Fruit fly (Drosophila melanogaster): ENCODE measurements around the gene Cpr62Bb.

Gene Cpr62Bb

dm6 chr3L:1876215-1876625 lies 41.3 kb upstream of the Cpr62Bb start, which contains the start of gene dre4 (continued):
- TF ChIP-seq CG3407 (GFP tag; optimal IDR thresholded peaks at IDR 0.05) (peak; percentile 51), CG17361 (GFP tag; IDR thresholded peaks at IDR 0.05) (peak; percentile 73), eyg (GFP tag; optimal IDR thresholded peaks at IDR 0.05) (peak; percentile 46), pita (GFP tag; optimal IDR thresholded peaks at IDR 0.05) (peak; percentile 79), CG4617 (GFP tag; optimal IDR thresholded peaks at IDR 0.05; ENCODE audit: borderline replicate concordance) (peak; percentile 64), lola (GFP tag; optimal IDR thresholded peaks at IDR 0.05) (peak in 1 of 3 experiments; percentile 49), CG13287 (GFP tag; IDR thresholded peaks at IDR 0.05; ENCODE audit: partially characterized antibody) (peak; percentile 66), tll (GFP tag; optimal IDR thresholded peaks at IDR 0.05) (no peak), CG12769 (tag; optimal IDR thresholded peaks at IDR 0.05) (peak; percentile 66), CG33557 (GFP tag; optimal IDR thresholded peaks at IDR 0.05) (no peak), bbx (GFP tag; IDR thresholded peaks at IDR 0.05; ENCODE audit: partially characterized antibody) (peak; percentile 9; the same call in 1 of the 2 replicates), Blimp-1 (GFP tag; optimal IDR thresholded peaks at IDR 0.05) (peak; percentile 72), CG2712 (tag; optimal IDR thresholded peaks at IDR 0.05) (peak; percentile 81), NfI (GFP tag; optimal IDR thresholded peaks at IDR 0.05) (peak; percentile 42), Tbp (GFP tag; optimal IDR thresholded peaks at IDR 0.05) (no peak), zen (tag; optimal IDR thresholded peaks at IDR 0.05) (peak; percentile 55), HLHmδ (GFP tag; optimal IDR thresholded peaks at IDR 0.05) (no peak), CG9727 (GFP tag; optimal IDR thresholded peaks at IDR 0.05) (peak; percentile 49), CG30020 (tag; optimal IDR thresholded peaks at IDR 0.05) (peak; percentile 20), CG13296 (GFP tag; optimal IDR thresholded peaks at IDR 0.05) (peak; percentile 30), fd102C (GFP tag; optimal IDR thresholded peaks at IDR 0.05) (peak; percentile 37), CG43689 (GFP tag; IDR thresholded peaks at IDR 0.05) (peak; percentile 15; the same call in 1 of the 2 replicates), cad (GFP tag; optimal IDR thresholded peaks at IDR 0.05) (no peak), CG30403 (GFP tag; optimal IDR thresholded peaks at IDR 0.05) (peak; percentile 78), gt (GFP tag; IDR thresholded peaks at IDR 0.05) (no peak), repo (GFP tag; optimal IDR thresholded peaks at IDR 0.05) (peak; percentile 34), Taf1 (GFP tag; IDR thresholded peaks at IDR 0.05) (peak; percentile 57), Nf-YC (tag; optimal IDR thresholded peaks at IDR 0.05) (peak; percentile 16), lov (optimal IDR thresholded peaks at IDR 0.05) (no peak), lov (GFP tag; IDR thresholded peaks at IDR 0.05) (0 out of 3 replicates have a peak, but pooled peaks have one; percentile 18), tna (GFP tag; IDR thresholded peaks at IDR 0.05; ENCODE audit: partially characterized antibody) (no peak), CG10979 (tag; optimal IDR thresholded peaks at IDR 0.05) (peak; percentile 78), Elba2 (GFP tag; optimal IDR thresholded peaks at IDR 0.05) (peak; percentile 67), Poxn (GFP tag; IDR thresholded peaks at IDR 0.05) (no peak), CG5953 (GFP tag; IDR thresholded peaks at IDR 0.05) (peak; percentile 36; the same call in 1 of the 2 replicates), CG10565 (GFP tag; optimal IDR thresholded peaks at IDR 0.05) (peak; percentile 13), jumu (GFP tag; optimal IDR thresholded peaks at IDR 0.05) (peak; percentile 75), CG14667 (GFP tag; IDR thresholded peaks at IDR 0.05) (0 out of 2 replicates have a peak, but pooled peaks have one; percentile 35), lilli (GFP tag; optimal IDR thresholded peaks at IDR 0.05) (peak; percentile 83), CG13894 (tag; optimal IDR thresholded peaks at IDR 0.05) (peak; percentile 49), nmo (GFP tag; optimal IDR thresholded peaks at IDR 0.05) (peak; percentile 76), so (GFP tag; IDR thresholded peaks at IDR 0.05) (peak; percentile 75), dpn (GFP tag; optimal IDR thresholded peaks at IDR 0.05) (peak; percentile 77 to 80), pb (GFP tag; optimal IDR thresholded peaks at IDR 0.05) (peak; percentile 23), CG11696 (GFP tag; IDR thresholded peaks at IDR 0.05) (peak; percentile 28; the same call in 1 of the 2 replicates), CG17186 (GFP tag; optimal IDR thresholded peaks at IDR 0.05) (peak; percentile 77), otp (GFP tag; IDR thresholded peaks at IDR 0.05) (0 out of 3 replicates have a peak, but pooled peaks have one; percentile 47), run (tag; optimal IDR thresholded peaks at IDR 0.05) (peak; percentile 57), ro (GFP tag; IDR thresholded peaks at IDR 0.05) (no peak), sob (GFP tag; IDR thresholded peaks at IDR 0.05) (peak; percentile 66; the same call in 1 of the 2 replicates)
